Worm (Caenorhabditis elegans) whole organism, L2 larva: ENCODE results near the gene Y39H10B.2.
A peak's percentile ranks its signal among the peaks of the same experiment; 100 is the strongest.

Experiments used
- C34F6.9 ChIP-seq: fragments of 150-350 bp; optimal IDR thresholded peaks from 2 replicates; lab custom pipeline; 2014; ENCODE audit warnings: missing biosample characterization, missing genetic modification characterization
- F13H6.1 ChIP-seq: sonication (generic microtip); optimal IDR thresholded peaks from 2 replicates; lab custom pipeline; 2016; ENCODE audit warnings: missing genetic modification characterization, missing compliant biosample characterization
- R02D3.7 ChIP-seq: fragments of 150-350 bp; optimal IDR thresholded peaks from 2 replicates; lab custom pipeline; 2014; ENCODE audit warnings: missing biosample characterization, missing genetic modification characterization
- Y55F3AM.14 ChIP-seq: fragments of 200-800 bp; sonication (Bioruptor generic); optimal IDR thresholded peaks from 2 replicates; lab custom pipeline; 2018; ENCODE audit warnings: mild to moderate bottlenecking, missing genetic modification characterization, missing compliant biosample characterization
- ZK546.5 ChIP-seq: sonication (generic microtip); optimal IDR thresholded peaks from 2 replicates; lab custom pipeline; 2017; ENCODE audit warnings: missing biosample characterization, missing genetic modification characterization
- alr-1 ChIP-seq: fragments of 150-350 bp; optimal IDR thresholded peaks from 2 replicates; lab custom pipeline; 2014; ENCODE audit warnings: missing biosample characterization, missing genetic modification characterization
- aly-2 ChIP-seq: fragments of 150-350 bp; optimal IDR thresholded peaks from 2 replicates; lab custom pipeline; 2014; ENCODE audit warnings: missing biosample characterization, missing genetic modification characterization
- ceh-16 ChIP-seq: fragments of 150-350 bp; optimal IDR thresholded peaks from 2 replicates; lab custom pipeline; 2014; ENCODE audit warnings: missing biosample characterization, missing genetic modification characterization
- ceh-82 ChIP-seq: fragments of 150-350 bp; optimal IDR thresholded peaks from 2 replicates; lab custom pipeline; 2014; ENCODE audit warnings: missing biosample characterization, missing genetic modification characterization
- crh-2 ChIP-seq: sonication (generic microtip); optimal IDR thresholded peaks from 2 replicates; lab custom pipeline; 2017; ENCODE audit warnings: missing biosample characterization, missing genetic modification characterization
- dmd-4 ChIP-seq: sonication (generic microtip); optimal IDR thresholded peaks from 2 replicates; lab custom pipeline; 2017; ENCODE audit warnings: missing biosample characterization, missing genetic modification characterization
- egl-27 ChIP-seq: sonication (generic microtip); optimal IDR thresholded peaks from 3 replicates; lab custom pipeline; 2017; ENCODE audit warnings: missing biosample characterization, missing genetic modification reagents, missing genetic modification characterization
- elt-1 ChIP-seq: fragments of 150-350 bp; optimal IDR thresholded peaks from 2 replicates; lab custom pipeline; 2014; ENCODE audit warnings: missing biosample characterization, missing genetic modification characterization
- gmeb-1 ChIP-seq: fragments of 150-350 bp; optimal IDR thresholded peaks from 2 replicates; lab custom pipeline; 2014; ENCODE audit warnings: missing biosample characterization, missing genetic modification characterization
- lin-11 ChIP-seq: fragments of 150-350 bp; sonication (generic microtip); optimal IDR thresholded peaks from 2 replicates; lab custom pipeline; 2014; ENCODE audit warnings: missing biosample characterization, missing genetic modification characterization, inconsistent platforms, mixed read lengths
- lin-13 ChIP-seq: fragments of 150-350 bp; optimal IDR thresholded peaks from 2 replicates; lab custom pipeline; 2014; ENCODE audit warnings: missing biosample characterization, missing genetic modification reagents, missing genetic modification characterization
- lsy-2 ChIP-seq, 2 experiments: fragments of 150-350 bp in 1 of 2; sonication (generic microtip) in 1 of 2; optimal IDR thresholded peaks; 2 replicates each; lab custom pipeline; 2014 to 2017; ENCODE audit warnings: missing biosample characterization in 2 of 2, missing genetic modification characterization in 2 of 2
- mab-5 ChIP-seq: fragments of 150-350 bp; optimal IDR thresholded peaks from 2 replicates; lab custom pipeline; 2014; ENCODE audit warnings: missing biosample characterization, missing genetic modification characterization
- mbf-1 ChIP-seq: sonication (generic microtip); optimal IDR thresholded peaks from 2 replicates; lab custom pipeline; 2017; ENCODE audit warnings: missing biosample characterization, missing genetic modification characterization
- mdl-1 ChIP-seq, 2 experiments: fragments of 150-350 bp in 1 of 2; sonication (generic microtip) in 1 of 2; optimal IDR thresholded peaks; 2 replicates each; lab custom pipeline; 2017; ENCODE audit warnings: missing biosample characterization in 2 of 2, missing genetic modification characterization in 2 of 2
- nhr-11 ChIP-seq: fragments of 150-350 bp; optimal IDR thresholded peaks from 2 replicates; lab custom pipeline; 2014; ENCODE audit warnings: missing biosample characterization, missing genetic modification characterization
- nhr-129 ChIP-seq: fragments of 150-350 bp; optimal IDR thresholded peaks from 2 replicates; lab custom pipeline; 2014; ENCODE audit warnings: missing biosample characterization, missing genetic modification characterization
- nhr-21 ChIP-seq: fragments of 150-350 bp; optimal IDR thresholded peaks from 2 replicates; lab custom pipeline; 2014; ENCODE audit warnings: missing biosample characterization, missing genetic modification characterization
- nhr-23 ChIP-seq: fragments of 150-350 bp; optimal IDR thresholded peaks from 2 replicates; lab custom pipeline; 2014; ENCODE audit warnings: missing biosample characterization, missing genetic modification reagents, missing genetic modification characterization
- nhr-237 ChIP-seq: fragments of 150-350 bp; optimal IDR thresholded peaks from 2 replicates; lab custom pipeline; 2014; ENCODE audit warnings: missing biosample characterization, missing genetic modification characterization
- nhr-6 ChIP-seq: fragments of 150-350 bp; optimal IDR thresholded peaks from 2 replicates; lab custom pipeline; 2014; ENCODE audit warnings: missing biosample characterization, missing genetic modification characterization
- nhr-77 ChIP-seq: fragments of 150-350 bp; optimal IDR thresholded peaks from 2 replicates; lab custom pipeline; 2014; ENCODE audit warnings: missing biosample characterization, missing genetic modification characterization
- sem-4 ChIP-seq: fragments of 150-350 bp; optimal IDR thresholded peaks from 2 replicates; lab custom pipeline; 2014; ENCODE audit warnings: missing biosample characterization, missing genetic modification reagents, missing genetic modification characterization
- skn-1 ChIP-seq: sonication (generic microtip); optimal IDR thresholded peaks from 2 replicates; lab custom pipeline; 2017; ENCODE audit warnings: missing biosample characterization, missing genetic modification characterization
- sma-3 ChIP-seq: sonication (generic microtip); optimal IDR thresholded peaks from 2 replicates; lab custom pipeline; 2016; ENCODE audit warnings: missing genetic modification reagents, missing genetic modification characterization, missing compliant biosample characterization
- sma-9 ChIP-seq, 2 experiments: fragments of 150-350 bp in 1 of 2; sonication (generic microtip) in 1 of 2; optimal IDR thresholded peaks; 2 replicates each; lab custom pipeline; 2014 to 2016; ENCODE audit warnings: missing genetic modification characterization in 2 of 2, mild to moderate bottlenecking in 1 of 2, missing biosample characterization in 1 of 2, missing compliant biosample characterization in 1 of 2, missing genetic modification reagents in 1 of 2, moderate library complexity in 1 of 2
- snpc-4 ChIP-seq: fragments of 150-350 bp; optimal IDR thresholded peaks from 2 replicates; lab custom pipeline; 2014; ENCODE audit warnings: missing biosample characterization, missing genetic modification characterization
- unc-55 ChIP-seq: fragments of 150-350 bp; sonication (generic microtip); optimal IDR thresholded peaks from 3 replicates; lab custom pipeline; 2014; ENCODE audit warnings: missing biosample characterization, missing genetic modification reagents, missing genetic modification characterization
- ztf-1 ChIP-seq: fragments of 200-800 bp; sonication (Bioruptor generic); conservative IDR thresholded peaks from 2 replicates; pipeline ENCODE4 v1.3.6; 2022; ENCODE audit warnings: missing genetic modification characterization, missing compliant biosample characterization
- ztf-11 ChIP-seq: sonication (generic microtip); optimal IDR thresholded peaks from 2 replicates; lab custom pipeline; 2017; ENCODE audit warnings: missing biosample characterization, missing genetic modification characterization

The Y39H10B.2 gene

ce11 chrV:3673080-3673479, 4.5 kb downstream of the Y39H10B.2 start, which contains the start of gene pals-33:
TSS of gene pals-33 (plus strand) at chrV:3673380.
- TF ChIP-seq ztf-1 (GFP tag; lab: Robert Waterston, UW) (no peak), mdl-1 (tag; optimal IDR thresholded peaks at IDR 0.05; lab: Kevin White, UChicago) (no peak), lin-13 (GFP tag; lab: Kevin White, UChicago) (no peak), unc-55 (no peak), ztf-11 (tag; lab: Kevin White, UChicago) (no peak), elt-1 (tag; lab: Kevin White, UChicago) (no peak), Y55F3AM.14 (no peak), mab-5 (tag; lab: Kevin White, UChicago) (no peak), egl-27 (tag; lab: Kevin White, UChicago) (no peak), alr-1 (tag; lab: Kevin White, UChicago) (no peak), lin-11 (tag; lab: Kevin White, UChicago) (no peak), dmd-4 (no peak), sma-9 (GFP tag; optimal IDR thresholded peaks at IDR 0.05; lab: Kevin White, UChicago) (no peak), sma-9 (tag; optimal IDR thresholded peaks at IDR 0.05; lab: Kevin White, UChicago) (no peak), gmeb-1 (tag; lab: Kevin White, UChicago) (no peak), nhr-21 (tag; lab: Kevin White, UChicago) (no peak), ceh-16 (tag; lab: Kevin White, UChicago) (no peak)
- TF ChIP-seq, all 48 proteins: peak for 0

DNA sequence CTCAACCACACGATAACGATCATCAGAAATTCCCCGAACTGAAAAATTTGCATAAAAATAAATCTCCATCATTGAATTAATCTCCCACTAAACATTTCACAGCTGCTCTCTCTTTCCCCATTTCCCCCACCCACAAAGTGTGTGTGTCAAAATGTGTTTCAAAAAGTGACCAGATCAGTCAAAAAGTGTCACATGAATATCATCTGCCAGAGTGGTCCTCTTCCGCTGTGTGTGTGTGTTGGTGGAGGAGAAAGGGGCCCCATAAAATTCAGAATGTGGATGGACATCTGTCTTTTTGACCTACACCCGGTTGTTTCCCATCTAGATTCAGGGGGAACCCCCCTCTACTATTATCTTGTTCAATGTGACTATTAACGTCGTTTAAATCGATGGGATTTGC, 8.6 kb downstream of the Y39H10B.2 start:
- TF ChIP-seq mab-5 (tag; lab: Kevin White, UChicago) (peak; percentile 55), sem-4 (tag; lab: Kevin White, UChicago) (no peak), C34F6.9 (tag; lab: Kevin White, UChicago) (peak; percentile 32), F13H6.1 (peak; percentile 57), nhr-129 (peak; percentile 56), sma-9 (GFP tag; optimal IDR thresholded peaks at IDR 0.05; lab: Kevin White, UChicago) (peak; percentile 24), sma-9 (tag; optimal IDR thresholded peaks at IDR 0.05; lab: Kevin White, UChicago) (no peak)

DNA sequence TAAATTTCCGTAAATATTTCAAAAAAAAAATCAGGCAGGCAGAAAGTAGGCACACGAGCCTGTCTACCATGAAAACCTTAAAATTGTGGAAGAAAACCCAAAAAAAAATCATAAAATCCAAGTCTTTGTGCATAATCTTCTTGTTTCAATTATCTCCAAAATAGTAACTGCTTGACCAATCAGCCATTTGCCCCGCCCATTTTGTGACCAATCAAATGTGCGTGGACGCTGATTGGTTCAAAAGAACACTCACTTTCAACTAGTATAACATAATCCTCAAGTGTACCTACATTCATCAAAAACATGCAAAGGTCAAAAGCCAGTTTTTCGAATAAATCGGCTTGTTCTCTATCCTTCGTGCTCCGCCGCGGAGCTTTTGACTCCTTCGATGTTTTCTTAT, 9.9 kb downstream of the Y39H10B.2 start:
- TF ChIP-seq alr-1 (tag; lab: Kevin White, UChicago) = no peak
- TF ChIP-seq ceh-16 (tag; lab: Kevin White, UChicago) = no peak
- TF ChIP-seq mbf-1 (tag; lab: Kevin White, UChicago) = no peak
- TF ChIP-seq skn-1 (tag; lab: Kevin White, UChicago) = no peak
- TF ChIP-seq unc-55 = no peak
- TF ChIP-seq aly-2 (tag; lab: Kevin White, UChicago) = no peak
- no peak for TF ChIP-seq Y55F3AM.14
- no peak for TF ChIP-seq crh-2 (tag; lab: Kevin White, UChicago)
- no peak for TF ChIP-seq dmd-4
- no peak for TF ChIP-seq ZK546.5
- no peak for TF ChIP-seq sma-3 (GFP tag; lab: Kevin White, UChicago)
- TF ChIP-seq lin-13 (GFP tag; lab: Kevin White, UChicago) = no peak
- TF ChIP-seq nhr-77 (tag; lab: Kevin White, UChicago) = no peak
- TF ChIP-seq F13H6.1 = no peak
- TF ChIP-seq, all 48 proteins: peak for 0

DNA sequence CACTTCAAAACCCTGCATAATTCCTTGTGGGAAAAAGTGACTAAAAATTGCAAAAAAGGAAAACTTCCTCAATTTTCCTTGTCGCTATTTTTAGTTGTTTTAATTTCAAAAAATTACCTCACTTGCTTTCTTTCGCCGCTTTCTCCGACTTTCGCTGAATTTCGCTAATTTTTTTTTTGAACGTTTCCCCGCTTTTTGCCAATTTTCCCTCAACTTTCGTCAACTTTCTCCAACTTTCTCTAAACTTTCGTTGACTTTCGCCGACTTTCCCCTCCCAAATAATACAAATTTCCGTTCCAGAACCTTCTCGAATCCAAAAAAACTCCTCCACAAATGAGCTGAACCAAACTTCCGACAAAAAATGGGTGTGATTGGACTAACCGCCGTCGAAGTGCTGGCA, 14.0 kb downstream of the Y39H10B.2 start, which contains the start of gene W08A12.3:
TSS of gene W08A12.3 (plus strand) at position 301 of the 400 bp plus-strand sequence.
- TF ChIP-seq nhr-6 (no peak), ztf-11 (tag; lab: Kevin White, UChicago) (no peak), nhr-23 (tag; lab: Kevin White, UChicago) (no peak), mab-5 (tag; lab: Kevin White, UChicago) (no peak), aly-2 (tag; lab: Kevin White, UChicago) (no peak), ceh-82 (tag; lab: Kevin White, UChicago) (no peak), snpc-4 (tag; lab: Kevin White, UChicago) (no peak), R02D3.7 (tag; lab: Kevin White, UChicago) (no peak), nhr-11 (tag; lab: Kevin White, UChicago) (no peak)

ce11 chrV:3685790-3686208, 17.2 kb downstream of the Y39H10B.2 start, which contains the start of gene W08A12.2:
TSS of gene W08A12.2 (minus strand) at chrV:3685892.
- peak; percentile 62 for TF ChIP-seq sma-9 (GFP tag; optimal IDR thresholded peaks at IDR 0.05; lab: Kevin White, UChicago)
- no peak for TF ChIP-seq sma-9 (tag; optimal IDR thresholded peaks at IDR 0.05; lab: Kevin White, UChicago)
- TF ChIP-seq mab-5 (tag; lab: Kevin White, UChicago) = peak; percentile 9
- TF ChIP-seq lsy-2 (tag; optimal IDR thresholded peaks at IDR 0.05; lab: Kevin White, UChicago) = peak in 1 of 2 experiments; percentile 29
- peak; percentile 69 for TF ChIP-seq F13H6.1
- no peak for TF ChIP-seq nhr-237 (tag; lab: Kevin White, UChicago)
